Fruit fly (Drosophila melanogaster): Measurements from ENCODE around the gene eIF2A.

Gene eIF2A

dm6 chr3L:21824725-21825353, at the start of gene eIF2A:
Gene eIF2A, plus strand, starts transcription at chr3L:21824740.
- TF ChIP-seq hkb (optimal IDR thresholded peaks at IDR 0.05) (no peak), hkb (GFP tag; IDR thresholded peaks at IDR 0.05) (peak; percentile 60; the same call in 1 of the 2 replicates), CG8765 (GFP tag; IDR thresholded peaks at IDR 0.05) (no peak), insv (GFP tag; optimal IDR thresholded peaks at IDR 0.05) (peak in 1 of 2 experiments; percentile 60), ci (GFP tag; IDR thresholded peaks at IDR 0.05) (peak; percentile 84), HHEX (GFP tag; optimal IDR thresholded peaks at IDR 0.05) (peak; percentile 34), ato (GFP tag; IDR thresholded peaks at IDR 0.05; ENCODE audit: partially characterized antibody) (peak; percentile 77), dmrt99B (tag; optimal IDR thresholded peaks at IDR 0.05) (no peak), scrt (GFP tag; optimal IDR thresholded peaks at IDR 0.05) (peak; percentile 21), CG14050 (GFP tag; IDR thresholded peaks at IDR 0.05) (no peak), Oli (tag; optimal IDR thresholded peaks at IDR 0.05) (no peak), ham (GFP tag; IDR thresholded peaks at IDR 0.05) (no peak), Fer3 (tag; optimal IDR thresholded peaks at IDR 0.05) (peak; percentile 52), fru (optimal IDR thresholded peaks at IDR 0.05) (no peak), Eip74EF (GFP tag; optimal IDR thresholded peaks at IDR 0.05) (peak in 1 of 2 experiments; percentile 8), Rfx (GFP tag; IDR thresholded peaks at IDR 0.05) (peak; percentile 86), crol (GFP tag; IDR thresholded peaks at IDR 0.05) (no peak), ttk (GFP tag; IDR thresholded peaks at IDR 0.05) (no peak), usp (GFP tag; optimal IDR thresholded peaks at IDR 0.05) (no peak), CG17829 (tag; optimal IDR thresholded peaks at IDR 0.05) (peak; percentile 71), sob (GFP tag; IDR thresholded peaks at IDR 0.05) (peak; percentile 89), CG7556 (GFP tag; optimal IDR thresholded peaks at IDR 0.05) (peak; percentile 15), CG4404 (GFP tag; IDR thresholded peaks at IDR 0.05) (no peak), CG3163 (GFP tag; optimal IDR thresholded peaks at IDR 0.05) (peak; percentile 65), CG13287 (GFP tag; IDR thresholded peaks at IDR 0.05; ENCODE audit: partially characterized antibody) (peak; percentile 90), Rx (GFP tag; IDR thresholded peaks at IDR 0.05) (no peak), zfh1 (GFP tag; IDR thresholded peaks at IDR 0.05) (peak; percentile 69; the same call in 1 of the 3 replicates), CG9215 (GFP tag; IDR thresholded peaks at IDR 0.05) (no peak), CG1024 (GFP tag; IDR thresholded peaks at IDR 0.05) (0 out of 2 replicates have a peak, but pooled peaks have one; percentile 29), cas (GFP tag; IDR thresholded peaks at IDR 0.05) (peak; percentile 62), pb (GFP tag; optimal IDR thresholded peaks at IDR 0.05) (peak; percentile 34), YL-1 (GFP tag; optimal IDR thresholded peaks at IDR 0.05) (peak; percentile 97), CG18476 (GFP tag; optimal IDR thresholded peaks at IDR 0.05) (no peak), esg (GFP tag; conservative IDR thresholded peaks at IDR 0.05) (no peak), CG17802 (tag; optimal IDR thresholded peaks at IDR 0.05) (peak; percentile 17), CTCF (GFP tag; optimal IDR thresholded peaks at IDR 0.05) (peak; percentile 33), sc (optimal IDR thresholded peaks at IDR 0.05) (no peak), sc (GFP tag; optimal IDR thresholded peaks at IDR 0.05) (no peak), CG10209 (GFP tag; optimal IDR thresholded peaks at IDR 0.05) (peak; percentile 10), CG34376 (GFP tag; optimal IDR thresholded peaks at IDR 0.05) (peak; percentile 51), CG43689 (GFP tag; IDR thresholded peaks at IDR 0.05) (no peak), CG3838 (GFP tag; optimal IDR thresholded peaks at IDR 0.05) (no peak), Hr78 (GFP tag; optimal IDR thresholded peaks at IDR 0.05) (peak in 1 of 2 experiments; percentile 76), wek (GFP tag; optimal IDR thresholded peaks at IDR 0.05) (peak; percentile 80), chif (GFP tag; optimal IDR thresholded peaks at IDR 0.05) (peak; percentile 42 to 64), zf30C (GFP tag; optimal IDR thresholded peaks at IDR 0.05) (no peak), Neu2 (GFP tag; optimal IDR thresholded peaks at IDR 0.05; ENCODE audit: borderline replicate concordance) (no peak), Elba2 (GFP tag; optimal IDR thresholded peaks at IDR 0.05) (no peak), Ptx1 (GFP tag; IDR thresholded peaks at IDR 0.05) (peak; percentile 45; the same call in 1 of the 2 replicates), CG14860 (GFP tag; IDR thresholded peaks at IDR 0.05; ENCODE audit: partially characterized antibody) (0 out of 3 replicates have a peak, but pooled peaks have one; percentile 39), CG17568 (GFP tag; optimal IDR thresholded peaks at IDR 0.05) (no peak)
